Worm (Caenorhabditis elegans) whole organism, young adult: ENCODE measurements around the gene F32D1.3.
A peak's percentile ranks its signal among the peaks of the same experiment; 100 is the strongest.

Source experiments
- D2030.7 ChIP-seq: fragments of 200-800 bp; sonication (Bioruptor generic); IDR thresholded peaks from 2 replicates; pipeline ENCODE4 v1.3.6; 2022; ENCODE audit warnings: missing genetic modification reagents, missing genetic modification characterization, missing compliant biosample characterization
- F10E7.11 ChIP-seq: sonication (generic microtip); optimal IDR thresholded peaks from 2 replicates; lab custom pipeline; 2017; ENCODE audit warnings: mild to moderate bottlenecking, missing genetic modification characterization, moderate library complexity, missing compliant biosample characterization
- F23B12.7 ChIP-seq: sonication (generic microtip); optimal IDR thresholded peaks from 2 replicates; lab custom pipeline; 2017; ENCODE audit warnings: missing genetic modification characterization, mild to moderate bottlenecking, missing compliant biosample characterization, antibody characterized with exemption, moderate library complexity; ENCODE audit not compliant: insufficient read depth
- F33H1.4 ChIP-seq: fragments of 200-800 bp; sonication (Bioruptor generic); IDR thresholded peaks from 2 replicates; pipeline ENCODE4 v1.3.6; 2022; ENCODE audit warnings: missing genetic modification reagents, missing genetic modification characterization, missing compliant biosample characterization
- F39B2.1 ChIP-seq: fragments of 200-800 bp; sonication (Bioruptor generic); IDR thresholded peaks from 2 replicates; pipeline ENCODE4 v1.3.6; 2022; ENCODE audit warnings: missing genetic modification reagents, missing genetic modification characterization, missing compliant biosample characterization
- F49E8.2 ChIP-seq: sonication (generic microtip); optimal IDR thresholded peaks from 3 replicates; lab custom pipeline; 2017; ENCODE audit warnings: missing genetic modification characterization, mild to moderate bottlenecking, missing compliant biosample characterization, antibody characterized with exemption, moderate library complexity; ENCODE audit not compliant: insufficient read depth
- F52B5.7 ChIP-seq: sonication (generic microtip); optimal IDR thresholded peaks from 2 replicates; lab custom pipeline; 2016; ENCODE audit warnings: mild to moderate bottlenecking, missing genetic modification characterization, missing compliant biosample characterization
- F55B11.4 ChIP-seq: sonication (generic microtip); optimal IDR thresholded peaks from 2 replicates; lab custom pipeline; 2016; ENCODE audit warnings: missing compliant biosample characterization, missing genetic modification characterization, borderline replicate concordance; ENCODE audit not compliant: insufficient read depth
- F57C9.4 ChIP-seq: sonication (generic microtip); optimal IDR thresholded peaks from 2 replicates; lab custom pipeline; 2017; ENCODE audit warnings: mild to moderate bottlenecking, missing genetic modification characterization, missing compliant biosample characterization
- Y56A3A.18 ChIP-seq: fragments of 200-800 bp; sonication (Bioruptor generic); IDR thresholded peaks from 2 replicates; pipeline ENCODE4 v1.3.6; 2022; ENCODE audit warnings: missing genetic modification reagents, missing genetic modification characterization, missing compliant biosample characterization
- akir-1 ChIP-seq: fragments of 200-800 bp; sonication (Bioruptor generic); optimal IDR thresholded peaks from 2 replicates; lab custom pipeline; 2018; ENCODE audit warnings: mild to moderate bottlenecking, missing genetic modification characterization, moderate library complexity, missing compliant biosample characterization
- athp-1 ChIP-seq: sonication (generic microtip); optimal IDR thresholded peaks from 2 replicates; lab custom pipeline; 2017; ENCODE audit warnings: mild to moderate bottlenecking, missing genetic modification characterization, missing compliant biosample characterization
- attf-3 ChIP-seq: fragments of 200-800 bp; sonication (Bioruptor generic); conservative IDR thresholded peaks from 2 replicates; pipeline ENCODE4 v1.3.6; 2022; ENCODE audit warnings: missing genetic modification reagents, missing genetic modification characterization, missing compliant biosample characterization
- attf-5 ChIP-seq: fragments of 200-800 bp; sonication (Bioruptor generic); optimal IDR thresholded peaks from 2 replicates; lab custom pipeline; 2018; ENCODE audit warnings: mild to moderate bottlenecking, missing genetic modification characterization, missing compliant biosample characterization
- ceh-27 ChIP-seq: fragments of 200-800 bp; sonication (Bioruptor generic); optimal IDR thresholded peaks from 2 replicates; lab custom pipeline; 2018; ENCODE audit warnings: mild to moderate bottlenecking, missing genetic modification characterization, moderate library complexity, missing compliant biosample characterization
- ceh-58 ChIP-seq: fragments of 200-800 bp; sonication (Bioruptor generic); IDR thresholded peaks from 2 replicates; pipeline ENCODE4 v1.3.6; 2022; ENCODE audit warnings: missing genetic modification characterization, missing compliant biosample characterization
- dpl-1 ChIP-seq: fragments of 150-350 bp; optimal IDR thresholded peaks from 2 replicates; lab custom pipeline; 2014; ENCODE audit warnings: missing biosample characterization, missing genetic modification reagents, missing genetic modification characterization
- efl-1 ChIP-seq: fragments of 150-350 bp; optimal IDR thresholded peaks from 2 replicates; lab custom pipeline; 2014; ENCODE audit warnings: missing biosample characterization, missing genetic modification reagents, missing genetic modification characterization
- ekl-4 ChIP-seq: fragments of 200-800 bp; sonication (Bioruptor generic); IDR thresholded peaks from 2 replicates; pipeline ENCODE4 v1.3.6; 2022; ENCODE audit warnings: missing genetic modification reagents, missing genetic modification characterization, missing compliant biosample characterization
- fkh-3 ChIP-seq: sonication (generic microtip); optimal IDR thresholded peaks from 2 replicates; lab custom pipeline; 2016; ENCODE audit warnings: mild to moderate bottlenecking, missing genetic modification characterization, missing compliant biosample characterization
- gei-17 ChIP-seq: fragments of 200-800 bp; sonication (Bioruptor generic); optimal IDR thresholded peaks from 2 replicates; lab custom pipeline; 2018; ENCODE audit warnings: mild to moderate bottlenecking, missing genetic modification characterization, missing compliant biosample characterization
- hlh-26 ChIP-seq: fragments of 200-800 bp; sonication (Bioruptor generic); conservative IDR thresholded peaks from 2 replicates; pipeline ENCODE4 v1.3.6; 2022; ENCODE audit warnings: missing genetic modification reagents, missing genetic modification characterization, missing compliant biosample characterization
- hsf-1 ChIP-seq: fragments of 200-800 bp; sonication (Bioruptor generic); IDR thresholded peaks from 2 replicates; pipeline ENCODE4 v1.3.6; 2022; ENCODE audit warnings: missing genetic modification reagents, missing genetic modification characterization, missing compliant biosample characterization
- let-607 ChIP-seq, 2 experiments: fragments of 200-800 bp in 1 of 2; sonication (Bioruptor generic) in 1 of 2; sonication (generic microtip) in 1 of 2; optimal IDR thresholded peaks; 2 replicates each; lab custom pipeline; 2016 to 2018; ENCODE audit warnings: mild to moderate bottlenecking in 2 of 2, missing compliant biosample characterization in 2 of 2, missing genetic modification characterization in 2 of 2, moderate library complexity in 2 of 2, missing genotype in 1 of 2
- lin-26 ChIP-seq: fragments of 200-800 bp; sonication (Bioruptor generic); IDR thresholded peaks from 2 replicates; pipeline ENCODE4 v1.3.6; 2022; ENCODE audit warnings: missing genetic modification reagents, missing genetic modification characterization, missing compliant biosample characterization
- lin-40 ChIP-seq: sonication (generic microtip); optimal IDR thresholded peaks from 2 replicates; lab custom pipeline; 2016; ENCODE audit warnings: missing genetic modification characterization, mild to moderate bottlenecking, missing compliant biosample characterization, missing genotype, missing genetic modification reagents
- lin-54 ChIP-seq: fragments of 200-800 bp; sonication (Bioruptor generic); optimal IDR thresholded peaks from 2 replicates; lab custom pipeline; 2018; ENCODE audit warnings: mild to moderate bottlenecking, missing genetic modification characterization, missing compliant biosample characterization
- lsl-1 ChIP-seq: fragments of 200-800 bp; sonication (Bioruptor generic); optimal IDR thresholded peaks from 2 replicates; lab custom pipeline; 2018; ENCODE audit warnings: mild to moderate bottlenecking, missing genetic modification characterization, moderate library complexity, missing compliant biosample characterization
- madf-3 ChIP-seq: fragments of 200-800 bp; sonication (Bioruptor generic); IDR thresholded peaks from 2 replicates; pipeline ENCODE4 v1.3.6; 2022; ENCODE audit warnings: missing genetic modification reagents, missing genetic modification characterization, missing compliant biosample characterization
- madf-6 ChIP-seq: fragments of 200-800 bp; sonication (Bioruptor generic); IDR thresholded peaks from 2 replicates; pipeline ENCODE4 v1.3.6; 2022; ENCODE audit warnings: missing genetic modification reagents, missing genetic modification characterization, missing compliant biosample characterization
- mcd-1 ChIP-seq: fragments of 200-800 bp; sonication (Bioruptor generic); IDR thresholded peaks from 2 replicates; pipeline ENCODE4 v1.3.6; 2022; ENCODE audit warnings: missing genetic modification reagents, missing genetic modification characterization, missing compliant biosample characterization
- mel-28 ChIP-seq: sonication (generic microtip); optimal IDR thresholded peaks from 2 replicates; lab custom pipeline; 2016; ENCODE audit warnings: borderline replicate concordance, mild to moderate bottlenecking, missing genetic modification characterization, missing compliant biosample characterization
- mes-4 ChIP-seq: sonication (generic microtip); optimal IDR thresholded peaks from 2 replicates; lab custom pipeline; 2016; ENCODE audit warnings: missing genotype, missing genetic modification characterization, missing compliant biosample characterization
- mxl-1 ChIP-seq: sonication (generic microtip); optimal IDR thresholded peaks from 2 replicates; lab custom pipeline; 2016; ENCODE audit warnings: missing genetic modification characterization, missing compliant biosample characterization
- nfyb-1 ChIP-seq: fragments of 200-800 bp; sonication (Bioruptor generic); IDR thresholded peaks from 2 replicates; pipeline ENCODE4 v1.3.6; 2022; ENCODE audit warnings: missing genetic modification reagents, missing genetic modification characterization, missing compliant biosample characterization
- nhr-27 ChIP-seq: fragments of 200-800 bp; sonication (Bioruptor generic); optimal IDR thresholded peaks from 2 replicates; lab custom pipeline; 2018; ENCODE audit warnings: mild to moderate bottlenecking, missing genetic modification characterization, moderate library complexity, missing compliant biosample characterization
- pbrm-1 ChIP-seq: fragments of 200-800 bp; sonication (Bioruptor generic); IDR thresholded peaks from 2 replicates; pipeline ENCODE4 v1.3.6; 2022; ENCODE audit warnings: missing genetic modification reagents, missing genetic modification characterization, missing compliant biosample characterization
- pha-4 ChIP-seq: fragments of 150-350 bp; sonication (generic microtip); optimal IDR thresholded peaks from 2 replicates; lab custom pipeline; 2014; ENCODE audit warnings: missing biosample characterization, missing genetic modification reagents, missing genetic modification characterization
- rpc-1 ChIP-seq, 2 experiments: fragments of 150-350 bp in 1 of 2; sonication (generic microtip) in 1 of 2; optimal IDR thresholded peaks; 2 replicates each; lab custom pipeline; 2014 to 2018; ENCODE audit warnings: missing biosample characterization in 1 of 2, missing genetic modification characterization in 1 of 2, missing genetic modification reagents in 1 of 2, missing genotype in 1 of 2
- sea-2 ChIP-seq: fragments of 200-800 bp; sonication (Bioruptor generic); IDR thresholded peaks from 2 replicates; pipeline ENCODE4 v1.3.6; 2022; ENCODE audit warnings: missing genetic modification characterization, missing compliant biosample characterization
- snpc-1.1 ChIP-seq: sonication (generic microtip); optimal IDR thresholded peaks from 2 replicates; lab custom pipeline; 2017; ENCODE audit warnings: missing genetic modification characterization, mild to moderate bottlenecking, missing compliant biosample characterization, antibody characterized with exemption, moderate library complexity, missing genotype, missing genetic modification reagents; ENCODE audit not compliant: insufficient read depth
- snpc-3.4 ChIP-seq: sonication (generic microtip); optimal IDR thresholded peaks from 2 replicates; lab custom pipeline; 2017; ENCODE audit warnings: missing genetic modification characterization, mild to moderate bottlenecking, missing compliant biosample characterization, antibody characterized with exemption, moderate library complexity, missing genotype, missing genetic modification reagents
- sptf-2 ChIP-seq: fragments of 200-800 bp; sonication (Bioruptor generic); optimal IDR thresholded peaks from 2 replicates; lab custom pipeline; 2018; ENCODE audit warnings: mild to moderate bottlenecking, missing genetic modification characterization, missing compliant biosample characterization
- zim-3 ChIP-seq: sonication (generic microtip); optimal IDR thresholded peaks from 2 replicates; lab custom pipeline; 2017; ENCODE audit warnings: mild to moderate bottlenecking, missing genetic modification characterization, moderate library complexity, missing compliant biosample characterization
- ztf-22 ChIP-seq: fragments of 200-800 bp; sonication (Bioruptor generic); optimal IDR thresholded peaks from 2 replicates; lab custom pipeline; 2018; ENCODE audit warnings: mild to moderate bottlenecking, missing genetic modification characterization, moderate library complexity, missing compliant biosample characterization

The F32D1.3 gene

DNA sequence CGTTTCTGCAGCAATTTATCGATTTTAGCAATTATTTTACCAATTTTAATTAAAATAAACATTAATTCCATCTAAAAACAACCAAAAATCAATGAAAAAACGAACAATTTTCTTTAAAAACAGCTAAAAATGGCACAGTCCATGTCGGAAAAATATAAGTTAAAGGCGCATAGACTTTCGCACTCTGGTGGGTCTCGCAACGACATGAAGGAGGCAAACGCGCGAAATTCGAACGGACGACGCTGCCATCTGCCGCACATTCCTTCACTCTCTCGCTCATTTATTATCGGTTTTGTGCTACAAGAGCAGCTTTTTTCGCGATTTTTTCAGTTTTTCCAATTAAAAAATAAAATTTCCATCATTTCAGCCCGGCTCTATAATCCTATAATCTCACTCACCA is 14.6 kb downstream of the F32D1.3 start, which contains the start of gene mcm-7 (continued):
- TF ChIP-seq snpc-3.4 = peak; percentile 53
- TF ChIP-seq F55B11.4 = no peak
- no peak for TF ChIP-seq hlh-26 (GFP tag; lab: Robert Waterston, UW)

- no peak for TF ChIP-seq gei-17 (GFP tag; lab: Kevin White, UChicago)
- TF ChIP-seq F23B12.7 (tag; lab: Kevin White, UChicago) = no peak
- TF ChIP-seq nhr-27 (tag; lab: Kevin White, UChicago) = no peak
- no peak for TF ChIP-seq pha-4
- no peak for TF ChIP-seq pbrm-1 (GFP tag; lab: Robert Waterston, UW)
- TF ChIP-seq efl-1 (GFP tag; lab: Kevin White, UChicago) = no peak
- no peak for TF ChIP-seq mxl-1 (tag; lab: Kevin White, UChicago)
- no peak for TF ChIP-seq lsl-1
Observed at ce11 chrV:4346325-4346724, 15.0 kb downstream of the F32D1.3 start, which contains the start of gene hpo-18. Gene hpo-18 (minus strand): TSS chrV:4346425.

ce11 chrV:4345714-4346113 is 15.7 kb downstream of the F32D1.3 start, which contains the start of gene figl-1:
Gene figl-1 (minus strand): TSS chrV:4345999.
- TF ChIP-seq F52B5.7 (tag; lab: Kevin White, UChicago) = no peak
- TF ChIP-seq dpl-1 (GFP tag; lab: Kevin White, UChicago) = no peak
- TF ChIP-seq attf-5 (GFP tag; lab: Kevin White, UChicago) = no peak
- TF ChIP-seq mes-4 = no peak
- no peak for TF ChIP-seq akir-1 (GFP tag; lab: Kevin White, UChicago)
- peak; percentile 27 for TF ChIP-seq F49E8.2 (tag; lab: Kevin White, UChicago)
- peak; percentile 12 for TF ChIP-seq zim-3
- peak; percentile 25; the same call in 1 of the 2 replicates for TF ChIP-seq F33H1.4
- peak; percentile 40; the same call in 1 of the 2 replicates for TF ChIP-seq mcd-1 (GFP tag; lab: Robert Waterston, UW)
- no peak for TF ChIP-seq F57C9.4 (tag; lab: Kevin White, UChicago)
- TF ChIP-seq lin-54 (GFP tag; lab: Kevin White, UChicago) = peak; percentile 32
- TF ChIP-seq ekl-4 (GFP tag; lab: Robert Waterston, UW) = no peak
- TF ChIP-seq attf-3 (GFP tag; lab: Robert Waterston, UW) = no peak
- TF ChIP-seq lin-26 (GFP tag; lab: Robert Waterston, UW) = no peak
- 0 out of 2 replicates have a peak, but pooled peaks have one; percentile 59 for TF ChIP-seq madf-3
- no peak for TF ChIP-seq ceh-58
- no peak for TF ChIP-seq ztf-22 (GFP tag; lab: Kevin White, UChicago)
- TF ChIP-seq sea-2 = no peak
- peak; percentile 23; the same call in 1 of the 2 replicates for TF ChIP-seq pbrm-1 (GFP tag; lab: Robert Waterston, UW)
- no peak for TF ChIP-seq ceh-27 (GFP tag; lab: Kevin White, UChicago)
- no peak for TF ChIP-seq F10E7.11 (tag; lab: Kevin White, UChicago)
- no peak for TF ChIP-seq let-607 (tag; optimal IDR thresholded peaks at IDR 0.05; lab: Kevin White, UChicago)
- peak; percentile 56 for TF ChIP-seq nfyb-1
- no peak for TF ChIP-seq F39B2.1 (GFP tag; lab: Robert Waterston, UW)
- no peak for TF ChIP-seq Y56A3A.18 (GFP tag; lab: Robert Waterston, UW)
- TF ChIP-seq hsf-1 (GFP tag; lab: Robert Waterston, UW) = no peak
- no peak for TF ChIP-seq lin-40 (tag; lab: Kevin White, UChicago)
- TF ChIP-seq madf-6 = peak; percentile 47
- TF ChIP-seq D2030.7 (GFP tag; lab: Robert Waterston, UW) = no peak
- no peak for TF ChIP-seq sptf-2 (GFP tag; lab: Kevin White, UChicago)
- no peak for TF ChIP-seq efl-1 (GFP tag; lab: Kevin White, UChicago)
- TF ChIP-seq mel-28 (tag; lab: Kevin White, UChicago) = no peak
- TF ChIP-seq athp-1 (tag; lab: Kevin White, UChicago) = peak; percentile 10
- TF ChIP-seq rpc-1 (optimal IDR thresholded peaks at IDR 0.05; lab: Kevin White, UChicago) = no peak
- TF ChIP-seq rpc-1 (tag; optimal IDR thresholded peaks at IDR 0.05; lab: Kevin White, UChicago) = no peak
- no peak for TF ChIP-seq fkh-3 (tag; lab: Kevin White, UChicago)
- no peak for TF ChIP-seq snpc-1.1 (tag; lab: Kevin White, UChicago)
